Fruit fly (Drosophila melanogaster): Measurements from ENCODE around the gene CG12766.

dm6 chr3L:3937806-3938205, 2.1 kb downstream of the CG12766 start, which contains the start of gene CG10866:
- TF ChIP-seq CTCF (optimal IDR thresholded peaks at IDR 0.05), result no peak
- no peak for TF ChIP-seq CG8478 (optimal IDR thresholded peaks at IDR 0.05)
